Worm (Caenorhabditis elegans) whole organism, L1 larva: ENCODE measurements around the gene col-185.

Experiments
- aha-1 ChIP-seq: fragments of 150-350 bp; optimal IDR thresholded peaks from 2 replicates; lab custom pipeline; 2014; ENCODE audit warnings: missing biosample characterization, missing genetic modification characterization
- dpl-1 ChIP-seq, 3 experiments: fragments of 150-350 bp in 2 of 3; sonication (generic microtip) in 1 of 3; optimal IDR thresholded peaks; 2 replicates each; lab custom pipeline; 2014 to 2017; ENCODE audit warnings: missing biosample characterization in 3 of 3, missing genetic modification characterization in 3 of 3, missing genetic modification reagents in 3 of 3
- nhr-12 ChIP-seq: sonication (generic microtip); optimal IDR thresholded peaks from 2 replicates; lab custom pipeline; 2017; ENCODE audit warnings: missing biosample characterization, missing genetic modification characterization
- unc-62 ChIP-seq: fragments of 150-350 bp; optimal IDR thresholded peaks from 2 replicates; lab custom pipeline; 2014; ENCODE audit warnings: missing biosample characterization, missing genetic modification reagents, missing genetic modification characterization
- unc-86 ChIP-seq: sonication (generic microtip); optimal IDR thresholded peaks from 2 replicates; lab custom pipeline; 2016; ENCODE audit warnings: missing genetic modification characterization, missing compliant biosample characterization
- zag-1 ChIP-seq: fragments of 150-350 bp; optimal IDR thresholded peaks from 2 replicates; lab custom pipeline; 2014; ENCODE audit warnings: missing biosample characterization, missing genetic modification characterization

DNA sequence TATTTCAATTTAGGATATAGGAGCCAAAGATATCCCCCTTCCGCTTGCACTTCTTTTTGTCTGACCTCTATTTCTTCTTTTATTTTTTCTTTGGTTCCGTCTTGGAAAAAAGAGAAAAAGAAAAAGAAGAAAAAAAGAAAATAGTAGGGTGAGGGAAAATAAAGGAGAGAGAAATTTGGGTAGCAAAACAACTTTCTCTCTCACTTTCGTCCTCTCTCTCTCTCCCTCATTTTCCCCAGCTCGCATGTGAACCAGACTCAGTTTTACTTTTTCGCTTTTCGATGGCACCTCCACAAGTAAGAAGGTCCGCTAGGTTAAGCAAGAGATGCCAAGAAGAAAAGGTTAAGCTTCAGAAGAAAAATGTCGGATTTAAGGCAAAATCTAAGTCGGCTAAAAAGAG, 31.9 kb upstream of the col-185 start:
- TF ChIP-seq nhr-12 (tag; lab: Kevin White, UChicago) (no peak), zag-1 (tag; lab: Kevin White, UChicago) (no peak), dpl-1 (GFP tag; optimal IDR thresholded peaks at IDR 0.05; lab: Kevin White, UChicago) (no peak), unc-86 (tag; lab: Kevin White, UChicago) (no peak), aha-1 (tag; lab: Kevin White, UChicago) (no peak), unc-62 (GFP tag; lab: Kevin White, UChicago) (no peak)
